Fruit fly (Drosophila melanogaster) whole organism, embryonic: Measurements from ENCODE around the gene CG43638.
A peak's percentile ranks its signal among the peaks of the same experiment; 100 is the strongest.

Experiments used
- Asciz ChIP-seq: fragments of 200-800 bp; sonication (Bioruptor generic); optimal IDR thresholded peaks from 2 replicates; lab custom pipeline; 2017; ENCODE audit warnings: missing biosample characterization, mild to moderate bottlenecking, missing genetic modification characterization, missing genetic modification reagents
- Atf-2 ChIP-seq: fragments of 200-800 bp; sonication (Bioruptor generic); optimal IDR thresholded peaks from 2 replicates; lab custom pipeline; 2016; ENCODE audit warnings: missing biosample characterization, missing genetic modification characterization
- BtbVII ChIP-seq: fragments of 200-800 bp; sonication (Bioruptor generic); optimal IDR thresholded peaks from 3 replicates; lab custom pipeline; 2017; ENCODE audit warnings: missing biosample characterization, mild to moderate bottlenecking, missing genetic modification characterization
- CG1024 ChIP-seq: fragments of 200-800 bp; sonication (Bioruptor generic); IDR thresholded peaks from 2 replicates; pipeline ENCODE4 v1.3.6; 2022; ENCODE audit warnings: missing biosample characterization, missing genetic modification characterization
- CG10979 ChIP-seq: fragments of 200-800 bp; sonication (Bioruptor generic); optimal IDR thresholded peaks from 2 replicates; lab custom pipeline; 2018; ENCODE audit warnings: missing biosample characterization, mild to moderate bottlenecking, missing genetic modification characterization, moderate library complexity
- CG11504 ChIP-seq: fragments of 200-800 bp; sonication (Bioruptor generic); optimal IDR thresholded peaks from 3 replicates; lab custom pipeline; 2019; ENCODE audit warnings: missing biosample characterization, mild to moderate bottlenecking, missing genetic modification characterization, moderate library complexity
- CG12659 ChIP-seq: fragments of 200-800 bp; sonication (Bioruptor generic); optimal IDR thresholded peaks from 3 replicates; lab custom pipeline; 2017; ENCODE audit warnings: mild to moderate bottlenecking, missing biosample characterization, missing genetic modification reagents, missing genetic modification characterization
- CG13287 ChIP-seq: fragments of 200-800 bp; sonication (Bioruptor generic); IDR thresholded peaks from 2 replicates; pipeline ENCODE4 v1.3.6; 2022; ENCODE audit warnings: missing biosample characterization, missing genetic modification characterization; ENCODE audit not compliant: partially characterized antibody
- CG13424 ChIP-seq: fragments of 200-800 bp; sonication (Bioruptor generic); optimal IDR thresholded peaks from 2 replicates; lab custom pipeline; 2019; ENCODE audit warnings: missing biosample characterization, mild to moderate bottlenecking, missing genetic modification characterization, moderate library complexity
- CG14965 ChIP-seq: fragments of 200-800 bp; sonication (Bioruptor generic); optimal IDR thresholded peaks from 2 replicates; lab custom pipeline; 2016; ENCODE audit warnings: missing biosample characterization, missing genetic modification characterization, borderline replicate concordance
- CG15479 ChIP-seq: fragments of 200-800 bp; sonication (Bioruptor generic); optimal IDR thresholded peaks from 3 replicates; lab custom pipeline; 2019; ENCODE audit warnings: missing biosample characterization, mild to moderate bottlenecking, missing genetic modification characterization, moderate library complexity
- CG15514 ChIP-seq: fragments of 200-800 bp; sonication (Bioruptor generic); optimal IDR thresholded peaks from 3 replicates; lab custom pipeline; 2017; ENCODE audit warnings: missing biosample characterization, missing genetic modification characterization, mild to moderate bottlenecking, moderate library complexity, missing genetic modification reagents
- CG15601 ChIP-seq: fragments of 200-800 bp; sonication (Bioruptor generic); optimal IDR thresholded peaks from 3 replicates; lab custom pipeline; 2019; ENCODE audit warnings: missing biosample characterization, mild to moderate bottlenecking, missing genetic modification characterization, moderate library complexity
- CG1603 ChIP-seq: fragments of 200-800 bp; sonication (Bioruptor generic); optimal IDR thresholded peaks from 2 replicates; lab custom pipeline; 2019; ENCODE audit warnings: missing biosample characterization, mild to moderate bottlenecking, missing genetic modification characterization, moderate library complexity
- CG17385 ChIP-seq: fragments of 200-800 bp; sonication (Bioruptor generic); optimal IDR thresholded peaks from 3 replicates; lab custom pipeline; 2018; ENCODE audit warnings: missing biosample characterization, mild to moderate bottlenecking, missing genetic modification characterization
- CG18262 ChIP-seq: fragments of 200-800 bp; optimal IDR thresholded peaks from 3 replicates; lab custom pipeline; 2019; ENCODE audit warnings: missing biosample characterization, mild to moderate bottlenecking, missing genetic modification characterization, moderate library complexity
- CG2129 ChIP-seq: fragments of 200-800 bp; sonication (Bioruptor generic); IDR thresholded peaks from 2 replicates; pipeline ENCODE4 v1.3.6; 2022; ENCODE audit warnings: missing biosample characterization, missing genetic modification characterization; ENCODE audit not compliant: partially characterized antibody
- CG2199 ChIP-seq: fragments of 200-800 bp; sonication (Bioruptor generic); IDR thresholded peaks from 3 replicates; pipeline ENCODE4 v1.3.6; 2022; ENCODE audit warnings: missing biosample characterization, missing genetic modification characterization
- CG34376 ChIP-seq: fragments of 200-800 bp; sonication (Bioruptor generic); optimal IDR thresholded peaks from 2 replicates; lab custom pipeline; 2018; ENCODE audit warnings: missing biosample characterization, mild to moderate bottlenecking, missing genetic modification characterization
- CG6854 ChIP-seq: fragments of 200-800 bp; sonication (Bioruptor generic); optimal IDR thresholded peaks from 3 replicates; lab custom pipeline; 2017; ENCODE audit warnings: missing biosample characterization, mild to moderate bottlenecking, missing genetic modification characterization
- CG7745 ChIP-seq: fragments of 200-800 bp; sonication (Bioruptor generic); optimal IDR thresholded peaks from 2 replicates; lab custom pipeline; 2018; ENCODE audit warnings: missing biosample characterization, mild to moderate bottlenecking, missing genetic modification characterization, moderate library complexity
- CG8281 ChIP-seq: fragments of 200-800 bp; sonication (Bioruptor generic); optimal IDR thresholded peaks from 2 replicates; lab custom pipeline; 2018; ENCODE audit warnings: missing biosample characterization, mild to moderate bottlenecking, missing genetic modification characterization, moderate library complexity
- CG8290 ChIP-seq, 3 experiments: fragments of 200-800 bp; sonication (Bioruptor generic); optimal IDR thresholded peaks; 2 replicates each; lab custom pipeline; 2016 to 2019; ENCODE audit warnings: missing biosample characterization in 3 of 3, missing genetic modification characterization in 3 of 3, mild to moderate bottlenecking in 2 of 3, moderate library complexity in 1 of 3
- CG9932 ChIP-seq: fragments of 200-800 bp; sonication (Bioruptor generic); IDR thresholded peaks from 2 replicates; pipeline ENCODE4 v1.3.6; 2022; ENCODE audit warnings: missing biosample characterization, missing genetic modification characterization
- CTCF ChIP-seq: fragments of 200-800 bp; sonication (Bioruptor generic); optimal IDR thresholded peaks from 2 replicates; lab custom pipeline; 2017; ENCODE audit warnings: missing biosample characterization, mild to moderate bottlenecking, missing genetic modification characterization, moderate library complexity
- D19A ChIP-seq: fragments of 200-800 bp; optimal IDR thresholded peaks from 3 replicates; lab custom pipeline; 2019; ENCODE audit warnings: missing biosample characterization, mild to moderate bottlenecking, missing genetic modification characterization, moderate library complexity
- D19B ChIP-seq: fragments of 200-800 bp; sonication (Bioruptor generic); optimal IDR thresholded peaks from 2 replicates; lab custom pipeline; 2017; ENCODE audit warnings: missing biosample characterization, mild to moderate bottlenecking, missing genetic modification characterization
- Jarid2 ChIP-seq: fragments of 200-800 bp; sonication (Bioruptor generic); optimal IDR thresholded peaks from 3 replicates; lab custom pipeline; 2017; ENCODE audit warnings: mild to moderate bottlenecking, missing biosample characterization, missing genetic modification reagents, missing genetic modification characterization
- MBD-R2 ChIP-seq: fragments of 200-800 bp; sonication (Bioruptor generic); IDR thresholded peaks from 2 replicates; pipeline ENCODE4 v1.3.6; 2022; ENCODE audit warnings: missing biosample characterization, missing genetic modification characterization
- Nf-YC ChIP-seq: fragments of 200-800 bp; optimal IDR thresholded peaks from 3 replicates; lab custom pipeline; 2019; ENCODE audit warnings: missing biosample characterization, mild to moderate bottlenecking, missing genetic modification characterization, moderate library complexity
- Sox100B ChIP-seq: fragments of 200-800 bp; sonication (Bioruptor generic); optimal IDR thresholded peaks from 3 replicates; lab custom pipeline; 2018; ENCODE audit warnings: missing biosample characterization, mild to moderate bottlenecking, missing genetic modification characterization
- Xrp1 ChIP-seq: fragments of 200-800 bp; sonication (Bioruptor generic); IDR thresholded peaks from 2 replicates; pipeline ENCODE4 v1.3.6; 2022; ENCODE audit warnings: missing biosample characterization, missing genetic modification characterization
- abd-A ChIP-seq: fragments of 200-800 bp; sonication (Bioruptor generic); optimal IDR thresholded peaks from 3 replicates; lab custom pipeline; 2019; ENCODE audit warnings: missing biosample characterization, mild to moderate bottlenecking, missing genetic modification characterization, moderate library complexity
- bsh ChIP-seq, 2 experiments: fragments of 200-800 bp; sonication (Bioruptor generic); optimal IDR thresholded peaks; 2 replicates each; lab custom pipeline; 2017 to 2018; ENCODE audit warnings: mild to moderate bottlenecking in 2 of 2, missing biosample characterization in 2 of 2, missing genetic modification characterization in 2 of 2, moderate library complexity in 1 of 2
- chinmo ChIP-seq: fragments of 200-800 bp; sonication (Bioruptor generic); IDR thresholded peaks from 4 replicates; pipeline ENCODE4 v1.3.6; 2022; ENCODE audit warnings: missing biosample characterization, missing genetic modification characterization; ENCODE audit not compliant: partially characterized antibody
- ci ChIP-seq: fragments of 200-800 bp; sonication (Bioruptor generic); IDR thresholded peaks from 3 replicates; pipeline ENCODE4 v1.3.6; 2022; ENCODE audit warnings: missing biosample characterization, missing genetic modification characterization
- eve ChIP-seq, 2 experiments: fragments of >200 bp; optimal IDR thresholded peaks; 2 replicates each; lab custom pipeline; 2017; ENCODE audit warnings: missing biosample characterization in 2 of 2, missing genetic modification characterization in 2 of 2
- gem ChIP-seq: fragments of 200-800 bp; sonication (Bioruptor generic); optimal IDR thresholded peaks from 2 replicates; lab custom pipeline; 2019; ENCODE audit warnings: missing biosample characterization, mild to moderate bottlenecking, missing genetic modification characterization, moderate library complexity
- grn ChIP-seq: fragments of 200-800 bp; sonication (Bioruptor generic); optimal IDR thresholded peaks from 3 replicates; lab custom pipeline; 2017; ENCODE audit warnings: missing biosample characterization, missing genetic modification characterization
- hb ChIP-seq: fragments of 200-800 bp; sonication (Bioruptor generic); IDR thresholded peaks from 3 replicates; pipeline ENCODE4 v1.3.6; 2022; ENCODE audit warnings: missing biosample characterization, missing genetic modification characterization; ENCODE audit not compliant: partially characterized antibody
- nerfin-1 ChIP-seq: fragments of 200-800 bp; sonication (Bioruptor generic); optimal IDR thresholded peaks from 3 replicates; lab custom pipeline; 2019; ENCODE audit warnings: missing biosample characterization, mild to moderate bottlenecking, missing genetic modification characterization, moderate library complexity
- p53 ChIP-seq: fragments of 200-800 bp; sonication (Bioruptor generic); optimal IDR thresholded peaks from 2 replicates; lab custom pipeline; 2016; ENCODE audit warnings: missing biosample characterization, missing genetic modification characterization
- pfk ChIP-seq: fragments of 200-800 bp; sonication (Bioruptor generic); optimal IDR thresholded peaks from 2 replicates; lab custom pipeline; 2018; ENCODE audit warnings: missing biosample characterization, mild to moderate bottlenecking, missing genetic modification characterization, moderate library complexity
- prd ChIP-seq, 3 experiments: fragments of >200 bp in 2 of 3; fragments of 200-800 bp in 1 of 3; sonication (Bioruptor generic) in 1 of 3; optimal IDR thresholded peaks in 2 of 3; IDR thresholded peaks in 1 of 3; 2 replicates in 2 of 3; 3 replicates in 1 of 3; pipeline versions ENCODE4 v1.3.6 to Lab custom; 2017 to 2022; ENCODE audit warnings: missing biosample characterization in 1 of 3, missing genetic modification characterization in 1 of 3
- sna ChIP-seq: fragments of 200-800 bp; sonication (Bioruptor generic); IDR thresholded peaks from 2 replicates; pipeline ENCODE4 v1.3.6; 2022; ENCODE audit warnings: missing biosample characterization, missing genetic modification characterization; ENCODE audit not compliant: partially characterized antibody
- wek ChIP-seq: fragments of 200-800 bp; sonication (Bioruptor generic); optimal IDR thresholded peaks from 3 replicates; lab custom pipeline; 2018; ENCODE audit warnings: missing biosample characterization, mild to moderate bottlenecking, missing genetic modification characterization, moderate library complexity

Gene CG43638

DNA sequence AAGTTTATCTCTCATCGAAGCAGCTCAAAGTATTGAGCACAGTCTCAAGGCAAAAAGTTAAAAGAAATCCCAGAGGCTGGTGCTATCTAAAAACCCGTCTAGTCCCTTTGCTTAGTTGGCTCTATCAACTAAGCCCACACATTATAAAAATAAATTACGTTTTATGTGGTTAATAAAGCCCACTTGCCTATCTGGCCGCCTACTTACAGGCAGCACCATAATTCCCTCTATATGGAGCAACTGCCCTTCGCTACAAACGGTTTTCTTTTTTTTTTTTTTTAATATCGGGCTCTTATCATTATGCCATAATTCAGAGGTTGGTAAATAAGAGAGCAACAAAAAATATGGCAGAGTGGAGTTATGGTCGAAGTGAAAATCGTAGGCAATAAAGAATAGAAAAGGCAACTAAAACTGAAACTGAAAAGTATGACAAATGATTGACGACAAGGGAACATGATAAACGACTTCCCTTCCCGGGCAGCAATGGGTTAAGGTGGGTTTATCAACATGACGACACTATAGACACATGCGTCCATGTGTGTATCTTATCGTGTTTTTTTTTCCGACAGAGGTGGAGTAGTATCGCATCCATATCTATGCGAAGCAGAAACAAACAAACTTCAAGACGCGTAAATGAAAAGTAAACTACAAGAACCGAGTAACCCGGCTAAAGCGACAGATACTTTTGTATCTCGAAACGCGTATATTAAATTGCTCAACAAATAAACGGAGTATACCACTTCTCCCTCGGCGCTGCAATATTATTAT is 34.4 kb downstream of the CG43638 start:
- TF ChIP-seq CG8281 (tag; lab: Kevin White, UChicago) (peak; percentile 65), CG9932 (GFP tag; lab: Robert Waterston, UW) (no peak), sna (GFP tag; lab: Robert Waterston, UW) (no peak), nerfin-1 (tag; lab: Kevin White, UChicago) (peak; percentile 22), Nf-YC (tag; lab: Kevin White, UChicago) (peak; percentile 4), CG18262 (tag; lab: Kevin White, UChicago) (no peak), hb (GFP tag; lab: Robert Waterston, UW) (no peak), pfk (GFP tag; lab: Kevin White, UChicago) (no peak), CG12659 (GFP tag; lab: Kevin White, UChicago) (peak; percentile 18), Jarid2 (peak; percentile 34), Xrp1 (GFP tag; lab: Robert Waterston, UW) (peak; percentile 32; the same call in 1 of the 2 replicates), CG14965 (GFP tag; lab: Kevin White, UChicago) (no peak), D19A (tag; lab: Kevin White, UChicago) (peak; percentile 9), abd-A (tag; lab: Kevin White, UChicago) (no peak), CG15479 (GFP tag; lab: Kevin White, UChicago) (peak; percentile 14), CG13424 (tag; lab: Kevin White, UChicago) (peak; percentile 27), Atf-2 (peak; percentile 23), CG1024 (no peak), Sox100B (peak; percentile 41), BtbVII (GFP tag; lab: Kevin White, UChicago) (peak; percentile 43), ci (GFP tag; lab: Robert Waterston, UW) (peak; percentile 41; the same call in 2 of the 3 replicates), CG7745 (tag; lab: Kevin White, UChicago) (peak; percentile 34), CG15601 (peak; percentile 70), CG34376 (GFP tag; lab: Kevin White, UChicago) (peak; percentile 41), CG11504 (tag; lab: Kevin White, UChicago) (peak; percentile 16), CG6854 (peak; percentile 25), bsh (GFP tag; optimal IDR thresholded peaks at IDR 0.05; lab: Kevin White, UChicago) (peak in 1 of 2 experiments; percentile 2), CG2199 (GFP tag; lab: Robert Waterston, UW) (peak; percentile 88; the same call in 2 of the 3 replicates), MBD-R2 (GFP tag; lab: Robert Waterston, UW) (peak; percentile 14; the same call in 1 of the 2 replicates), CG1603 (tag; lab: Kevin White, UChicago) (peak; percentile 16), grn (GFP tag; lab: Kevin White, UChicago) (peak; percentile 39), prd (optimal IDR thresholded peaks at IDR 0.05; lab: Kevin White, UChicago) (no peak), prd (GFP tag; IDR thresholded peaks at IDR 0.05; lab: Robert Waterston, UW) (0 out of 3 replicates have a peak, but pooled peaks have one; percentile 24), eve (GFP tag; optimal IDR thresholded peaks at IDR 0.05; lab: Kevin White, UChicago) (peak in 1 of 2 experiments; percentile 46), CG15514 (peak; percentile 23), gem (no peak), chinmo (GFP tag; lab: Robert Waterston, UW) (0 out of 4 replicates have a peak, but pooled peaks have one; percentile 10), wek (GFP tag; lab: Kevin White, UChicago) (peak; percentile 42), p53 (no peak), CG8290 (GFP tag; optimal IDR thresholded peaks at IDR 0.05; lab: Kevin White, UChicago) (no peak), CG8290 (tag; optimal IDR thresholded peaks at IDR 0.05; lab: Kevin White, UChicago) (peak in 1 of 2 experiments; percentile 3), CG17385 (GFP tag; lab: Kevin White, UChicago) (peak; percentile 37), D19B (GFP tag; lab: Kevin White, UChicago) (no peak), CG10979 (tag; lab: Kevin White, UChicago) (peak; percentile 6), CG2129 (no peak), Asciz (peak; percentile 0), CG13287 (GFP tag; lab: Robert Waterston, UW) (no peak), CTCF (peak; percentile 27)
